Worm (Caenorhabditis elegans): ENCODE results near the gene spl-2.

ce11 chrV:9146849-9147557 is at the start of gene spl-2:
- TF ChIP-seq nhr-23 (tag; optimal IDR thresholded peaks at IDR 0.05), result no peak
- TF ChIP-seq mdl-1 (tag; optimal IDR thresholded peaks at IDR 0.05), result no peak
- TF ChIP-seq unc-62 (GFP tag; optimal IDR thresholded peaks at IDR 0.05), result no peak

All from whole organism, L2 larva.